Worm (Caenorhabditis elegans) whole organism, L4 larva: ENCODE measurements around the gene ZK228.3.
A peak's percentile ranks its signal among the peaks of the same experiment; 100 is the strongest.

ENCODE experiments used
- D1046.2 ChIP-seq: fragments of 200-800 bp; sonication (Bioruptor generic); IDR thresholded peaks from 2 replicates; pipeline ENCODE4 v1.3.6; 2022; ENCODE audit warnings: missing genetic modification characterization, missing compliant biosample characterization
- F10B5.3 ChIP-seq: sonication (generic microtip); optimal IDR thresholded peaks from 2 replicates; lab custom pipeline; 2016; ENCODE audit warnings: mild to moderate bottlenecking, missing genetic modification characterization, missing compliant biosample characterization
- F37D6.2 ChIP-seq: sonication (generic microtip); optimal IDR thresholded peaks from 2 replicates; lab custom pipeline; 2016; ENCODE audit warnings: mild to moderate bottlenecking, missing genetic modification characterization, missing compliant biosample characterization
- F49E8.2 ChIP-seq: sonication (generic microtip); optimal IDR thresholded peaks from 2 replicates; lab custom pipeline; 2016; ENCODE audit warnings: missing compliant biosample characterization, mild to moderate bottlenecking, missing genetic modification characterization, borderline replicate concordance
- Y105C5A.15 ChIP-seq: fragments of 200-800 bp; sonication (Bioruptor generic); IDR thresholded peaks from 2 replicates; pipeline ENCODE4 v1.3.6; 2022; ENCODE audit warnings: missing genetic modification characterization, missing compliant biosample characterization
- ZK337.2 ChIP-seq: fragments of 200-800 bp; sonication (Bioruptor generic); IDR thresholded peaks from 2 replicates; pipeline ENCODE4 v1.3.6; 2022; ENCODE audit warnings: missing genetic modification reagents, missing genetic modification characterization, missing compliant biosample characterization
- aha-1 ChIP-seq: fragments of 150-350 bp; peaks from one replicate; lab custom pipeline; 2014; ENCODE audit warnings: missing biosample characterization, missing genetic modification characterization
- ama-1 ChIP-seq: fragments of 150-350 bp; optimal IDR thresholded peaks from 2 replicates; lab custom pipeline; 2014; ENCODE audit warnings: inconsistent platforms, mixed read lengths
- arid-1 ChIP-seq: fragments of 200-800 bp; sonication (Bioruptor generic); conservative IDR thresholded peaks from 2 replicates; pipeline ENCODE4 v1.3.6; 2022; ENCODE audit warnings: missing genetic modification reagents, missing genetic modification characterization, missing compliant biosample characterization
- attf-4 ChIP-seq: sonication (generic microtip); optimal IDR thresholded peaks from 3 replicates; lab custom pipeline; 2017; ENCODE audit warnings: missing biosample characterization, missing genetic modification characterization
- ceh-20 ChIP-seq: fragments of 200-800 bp; sonication (Bioruptor generic); IDR thresholded peaks from 2 replicates; pipeline ENCODE4 v1.3.6; 2022; ENCODE audit warnings: missing genetic modification reagents, missing genetic modification characterization, missing compliant biosample characterization
- ceh-28 ChIP-seq: fragments of 150-350 bp; optimal IDR thresholded peaks from 2 replicates; lab custom pipeline; 2014; ENCODE audit warnings: missing biosample characterization, missing genetic modification reagents, missing genetic modification characterization
- ceh-32 ChIP-seq: sonication (generic microtip); optimal IDR thresholded peaks from 2 replicates; lab custom pipeline; 2016; ENCODE audit warnings: mild to moderate bottlenecking, missing genetic modification characterization, missing compliant biosample characterization; ENCODE audit not compliant: poor library complexity
- ceh-82 ChIP-seq: sonication (generic microtip); optimal IDR thresholded peaks from 2 replicates; lab custom pipeline; 2017; ENCODE audit warnings: missing biosample characterization, missing genetic modification characterization
- cey-2 ChIP-seq: sonication (generic microtip); optimal IDR thresholded peaks from 3 replicates; lab custom pipeline; 2017; ENCODE audit warnings: missing genetic modification characterization, mild to moderate bottlenecking, missing compliant biosample characterization, antibody characterized with exemption, borderline replicate concordance; ENCODE audit not compliant: insufficient read depth
- daf-16 ChIP-seq, 3 experiments: sonication (generic microtip); optimal IDR thresholded peaks; 2 replicates each; lab custom pipeline; 2016 to 2017; ENCODE audit warnings: missing genetic modification characterization in 3 of 3, missing genetic modification reagents in 3 of 3, mild to moderate bottlenecking in 2 of 3, missing compliant biosample characterization in 2 of 3, missing biosample characterization in 1 of 3, moderate library complexity in 1 of 3
- daf-19 ChIP-seq: fragments of 200-800 bp; sonication (Bioruptor generic); conservative IDR thresholded peaks from 2 replicates; pipeline ENCODE4 v1.3.6; 2022; ENCODE audit warnings: missing genetic modification characterization, missing compliant biosample characterization
- dmd-6 ChIP-seq: fragments of 200-800 bp; sonication (Bioruptor generic); IDR thresholded peaks from 2 replicates; pipeline ENCODE4 v1.3.6; 2022; ENCODE audit warnings: missing genetic modification reagents, missing genetic modification characterization, missing compliant biosample characterization
- fos-1 ChIP-seq: fragments of 150-350 bp; optimal IDR thresholded peaks from 2 replicates; lab custom pipeline; 2014; ENCODE audit warnings: missing biosample characterization, missing genetic modification characterization
- gei-8 ChIP-seq: fragments of 200-800 bp; sonication (Bioruptor generic); optimal IDR thresholded peaks from 2 replicates; lab custom pipeline; 2018; ENCODE audit warnings: mild to moderate bottlenecking, missing genetic modification characterization, missing compliant biosample characterization
- hmg-1.1 ChIP-seq: fragments of 200-800 bp; sonication (Bioruptor generic); IDR thresholded peaks from 2 replicates; pipeline ENCODE4 v1.3.6; 2022; ENCODE audit warnings: missing genetic modification reagents, missing genetic modification characterization, missing compliant biosample characterization
- lin-13 ChIP-seq: fragments of 150-350 bp; optimal IDR thresholded peaks from 2 replicates; lab custom pipeline; 2014; ENCODE audit warnings: missing biosample characterization, missing genetic modification reagents, missing genetic modification characterization
- lsy-2 ChIP-seq, 2 experiments: fragments of 150-350 bp in 1 of 2; sonication (generic microtip) in 1 of 2; optimal IDR thresholded peaks; 2 replicates each; lab custom pipeline; 2014 to 2017; ENCODE audit warnings: missing biosample characterization in 2 of 2, missing genetic modification characterization in 2 of 2
- madf-9 ChIP-seq: fragments of 200-800 bp; sonication (Bioruptor generic); conservative IDR thresholded peaks from 2 replicates; pipeline ENCODE4 v1.3.6; 2022; ENCODE audit warnings: missing genetic modification reagents, missing genetic modification characterization, missing compliant biosample characterization
- mdl-1 ChIP-seq, 2 experiments: fragments of 150-350 bp in 1 of 2; sonication (generic microtip) in 1 of 2; optimal IDR thresholded peaks; 2 replicates each; lab custom pipeline; 2014 to 2017; ENCODE audit warnings: missing biosample characterization in 2 of 2, missing genetic modification characterization in 2 of 2
- mes-2 ChIP-seq: sonication (generic microtip); optimal IDR thresholded peaks from 2 replicates; lab custom pipeline; 2016; ENCODE audit warnings: missing genotype, mild to moderate bottlenecking, missing genetic modification characterization, missing compliant biosample characterization; ENCODE audit not compliant: poor library complexity, severe bottlenecking
- mxl-2 ChIP-seq: fragments of 200-800 bp; sonication (Bioruptor generic); conservative IDR thresholded peaks from 2 replicates; pipeline ENCODE4 v1.3.6; 2022; ENCODE audit warnings: missing genetic modification reagents, missing genetic modification characterization, missing compliant biosample characterization
- mxl-3 ChIP-seq: fragments of 200-800 bp; sonication (Bioruptor generic); optimal IDR thresholded peaks from 2 replicates; lab custom pipeline; 2018; ENCODE audit warnings: mild to moderate bottlenecking, missing genetic modification characterization, missing compliant biosample characterization
- nhr-10 ChIP-seq: fragments of 150-350 bp; optimal IDR thresholded peaks from 2 replicates; lab custom pipeline; 2014; ENCODE audit warnings: missing biosample characterization, missing genetic modification characterization
- nhr-102 ChIP-seq: sonication (generic microtip); optimal IDR thresholded peaks from 2 replicates; lab custom pipeline; 2016; ENCODE audit warnings: mild to moderate bottlenecking, missing genetic modification characterization, moderate library complexity, missing compliant biosample characterization
- nhr-25 ChIP-seq: sonication (generic microtip); optimal IDR thresholded peaks from 2 replicates; lab custom pipeline; 2017; ENCODE audit warnings: missing genetic modification characterization, mild to moderate bottlenecking, missing compliant biosample characterization, antibody characterized with exemption, moderate library complexity, borderline replicate concordance; ENCODE audit not compliant: insufficient read depth
- nhr-28 ChIP-seq: fragments of 150-350 bp; optimal IDR thresholded peaks from 2 replicates; lab custom pipeline; 2014; ENCODE audit warnings: missing biosample characterization, missing genetic modification characterization
- set-16 ChIP-seq: fragments of 200-800 bp; sonication (Bioruptor generic); IDR thresholded peaks from 2 replicates; pipeline ENCODE4 v1.3.6; 2022; ENCODE audit warnings: missing genetic modification reagents, missing genetic modification characterization, missing compliant biosample characterization
- skn-1 ChIP-seq: fragments of 150-350 bp; optimal IDR thresholded peaks from 2 replicates; lab custom pipeline; 2014; ENCODE audit warnings: missing biosample characterization, missing genetic modification characterization
- snpc-1.2 ChIP-seq: fragments of 200-800 bp; sonication (Bioruptor generic); IDR thresholded peaks from 2 replicates; pipeline ENCODE4 v1.3.6; 2022; ENCODE audit warnings: missing genetic modification reagents, missing genetic modification characterization, missing compliant biosample characterization
- tra-1 ChIP-seq: fragments of 200-800 bp; sonication (Bioruptor generic); IDR thresholded peaks from 2 replicates; pipeline ENCODE4 v1.3.6; 2022; ENCODE audit warnings: missing genetic modification reagents, missing genetic modification characterization, missing compliant biosample characterization
- unc-130 ChIP-seq: sonication (generic microtip); optimal IDR thresholded peaks from 2 replicates; lab custom pipeline; 2016; ENCODE audit warnings: missing genetic modification reagents, missing genetic modification characterization, missing compliant biosample characterization
- vab-7 ChIP-seq: fragments of 200-800 bp; sonication (Bioruptor generic); IDR thresholded peaks from 2 replicates; pipeline ENCODE4 v1.3.6; 2022; ENCODE audit warnings: missing genetic modification reagents, missing genetic modification characterization, missing compliant biosample characterization
- zfp-2 ChIP-seq: sonication (generic microtip); optimal IDR thresholded peaks from 2 replicates; lab custom pipeline; 2016; ENCODE audit warnings: mild to moderate bottlenecking, missing genetic modification characterization, missing compliant biosample characterization
- zip-11 ChIP-seq: fragments of 200-800 bp; sonication (Bioruptor generic); IDR thresholded peaks from 2 replicates; pipeline ENCODE4 v1.3.6; 2022; ENCODE audit warnings: missing genetic modification characterization, missing compliant biosample characterization
- zip-2 ChIP-seq: fragments of 150-350 bp; optimal IDR thresholded peaks from 2 replicates; lab custom pipeline; 2014; ENCODE audit warnings: missing biosample characterization, missing genetic modification characterization

ZK228.3 gene

ce11 chrV:18420797-18421196 lies 40.3 kb downstream of the ZK228.3 start, which contains the start of gene srj-26:
Gene srj-26 (plus strand): TSS chrV:18421097.
- TF ChIP-seq zip-2 (no peak), lsy-2 (tag; optimal IDR thresholded peaks at IDR 0.05; lab: Kevin White, UChicago) (no peak), nhr-102 (no peak), F37D6.2 (tag; lab: Kevin White, UChicago) (no peak), fos-1 (tag; lab: Kevin White, UChicago) (no peak), mdl-1 (tag; optimal IDR thresholded peaks at IDR 0.05; lab: Kevin White, UChicago) (no peak)
- TF ChIP-seq, all 104 proteins: peak for 0

DNA sequence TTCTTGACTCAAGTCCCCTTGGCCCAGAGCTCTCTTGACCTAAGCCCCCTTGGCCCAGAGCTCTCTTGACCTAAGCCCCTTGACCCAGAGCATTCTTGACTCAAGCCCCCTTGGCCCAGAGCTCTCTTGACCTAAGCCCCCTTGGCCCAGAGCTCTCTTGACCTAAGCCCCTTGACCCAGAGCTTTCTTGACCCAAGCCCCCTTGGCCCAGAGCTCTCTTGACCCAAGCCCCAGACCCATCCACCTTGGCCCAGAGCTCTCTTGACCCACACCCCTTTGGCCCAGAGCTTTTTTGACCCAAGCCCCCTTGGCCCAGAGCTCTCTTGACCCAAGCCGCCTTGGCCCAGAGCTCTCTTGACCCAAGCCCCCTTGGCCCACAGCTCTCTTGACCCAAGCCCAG lies 45.2 kb downstream of the ZK228.3 start:
- peak; percentile 93 for TF ChIP-seq set-16 (GFP tag; lab: Robert Waterston, UW)

- TF ChIP-seq ceh-32 = no peak
Measured at ce11 chrV:18414051-18414450, 47.0 kb downstream of the ZK228.3 start, which contains the start of gene txt-8. Gene txt-8 (plus strand): TSS chrV:18414351.

ce11 chrV:18412887-18413286 lies 48.2 kb downstream of the ZK228.3 start, which contains the start of gene ZK262.2:
Gene ZK262.2 (minus strand): TSS chrV:18412987.
- TF ChIP-seq nhr-28 (tag; lab: Kevin White, UChicago) = peak; percentile 9
- no peak for TF ChIP-seq mxl-2

DNA sequence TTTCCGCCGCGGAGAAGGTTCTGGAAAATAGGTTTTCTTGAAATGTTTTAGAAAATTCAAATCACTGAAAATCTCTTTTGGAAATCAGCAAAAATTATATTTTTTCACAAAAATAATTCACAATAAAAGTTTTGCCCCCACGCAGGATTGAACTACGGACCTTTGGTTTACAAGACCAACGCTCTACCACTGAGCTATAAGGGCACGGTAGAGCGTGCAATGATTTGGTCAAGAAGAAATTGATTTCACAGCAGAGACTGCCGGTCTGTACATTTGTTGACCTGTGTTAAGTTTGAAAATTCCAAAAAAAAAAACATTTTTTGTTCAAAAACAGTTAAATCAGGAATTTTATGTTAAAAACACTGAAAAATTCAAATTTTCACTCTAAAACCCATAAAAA lies 48.7 kb downstream of the ZK228.3 start:
- no peak for TF ChIP-seq mxl-3 (GFP tag; lab: Kevin White, UChicago)
- TF ChIP-seq daf-16 (GFP tag; optimal IDR thresholded peaks at IDR 0.05; lab: Kevin White, UChicago) = peak in 1 of 2 experiments; percentile 44
- TF ChIP-seq daf-16 (tag; optimal IDR thresholded peaks at IDR 0.05; lab: Kevin White, UChicago) = peak; percentile 54
- TF ChIP-seq zip-2 = no peak
- TF ChIP-seq D1046.2 (GFP tag; lab: Robert Waterston, UW) = no peak
- peak; percentile 65; the same call in 1 of the 2 replicates for TF ChIP-seq vab-7 (GFP tag; lab: Robert Waterston, UW)
- TF ChIP-seq gei-8 (GFP tag; lab: Kevin White, UChicago) = no peak
- no peak for TF ChIP-seq skn-1
- TF ChIP-seq ceh-28 (tag; lab: Kevin White, UChicago) = no peak
- TF ChIP-seq attf-4 (tag; lab: Kevin White, UChicago) = no peak
- TF ChIP-seq arid-1 = no peak
- no peak for TF ChIP-seq aha-1 (tag; lab: Kevin White, UChicago)
- TF ChIP-seq fos-1 (tag; lab: Kevin White, UChicago) = no peak
- peak; percentile 70 for TF ChIP-seq snpc-1.2 (GFP tag; lab: Robert Waterston, UW)
- TF ChIP-seq nhr-25 (tag; lab: Kevin White, UChicago) = no peak
- TF ChIP-seq mes-2 (tag; lab: Kevin White, UChicago) = no peak
- TF ChIP-seq ZK337.2 (GFP tag; lab: Robert Waterston, UW) = 0 out of 2 replicates have a peak, but pooled peaks have one; percentile 23
- no peak for TF ChIP-seq ama-1 (lab: Kevin White, UChicago)
- TF ChIP-seq ceh-82 (tag; lab: Kevin White, UChicago) = no peak
- no peak for TF ChIP-seq cey-2 (tag; lab: Kevin White, UChicago)
- peak; percentile 38 for TF ChIP-seq unc-130 (GFP tag; lab: Kevin White, UChicago)
- 0 out of 2 replicates have a peak, but pooled peaks have one; percentile 26 for TF ChIP-seq tra-1 (GFP tag; lab: Robert Waterston, UW)
- no peak for TF ChIP-seq ceh-32
- no peak for TF ChIP-seq lsy-2 (tag; optimal IDR thresholded peaks at IDR 0.05; lab: Kevin White, UChicago)
- no peak for TF ChIP-seq zfp-2 (tag; lab: Kevin White, UChicago)
- 0 out of 2 replicates have a peak, but pooled peaks have one; percentile 40 for TF ChIP-seq ceh-20 (GFP tag; lab: Robert Waterston, UW)
- no peak for TF ChIP-seq lin-13
- peak; percentile 36; the same call in 1 of the 2 replicates for TF ChIP-seq dmd-6 (GFP tag; lab: Robert Waterston, UW)
- TF ChIP-seq nhr-10 (tag; lab: Kevin White, UChicago) = no peak
- no peak for TF ChIP-seq F10B5.3
- TF ChIP-seq F49E8.2 = peak; percentile 10
- TF ChIP-seq madf-9 (GFP tag; lab: Robert Waterston, UW) = no peak
- no peak for TF ChIP-seq mdl-1 (tag; optimal IDR thresholded peaks at IDR 0.05; lab: Kevin White, UChicago)
- no peak for TF ChIP-seq daf-19 (GFP tag; lab: Robert Waterston, UW)
- TF ChIP-seq zip-11 (GFP tag; lab: Robert Waterston, UW) = no peak
- TF ChIP-seq hmg-1.1 (GFP tag; lab: Robert Waterston, UW) = no peak
- peak; percentile 41; the same call in 1 of the 2 replicates for TF ChIP-seq Y105C5A.15 (GFP tag; lab: Robert Waterston, UW)
